Worm (Caenorhabditis elegans) whole organism, L3 larva: ENCODE results near the gene gsto-1.

Experiments
- ama-1 ChIP-seq: fragments of 150-350 bp; optimal IDR thresholded peaks from 2 replicates; lab custom pipeline; 2018
- ceh-82 ChIP-seq: fragments of 150-350 bp; optimal IDR thresholded peaks from 2 replicates; lab custom pipeline; 2014; ENCODE audit warnings: missing biosample characterization, missing genetic modification characterization
- egl-27 ChIP-seq: sonication (generic microtip); optimal IDR thresholded peaks from 4 replicates; lab custom pipeline; 2017; ENCODE audit warnings: missing biosample characterization, missing genetic modification reagents, missing genetic modification characterization
- elt-3 ChIP-seq, 3 experiments: fragments of 150-350 bp in 1 of 3; sonication (generic microtip) in 2 of 3; optimal IDR thresholded peaks; 2 replicates in 2 of 3; 4 replicates in 1 of 3; lab custom pipeline; 2014 to 2017; ENCODE audit warnings: missing biosample characterization in 3 of 3, missing genetic modification characterization in 3 of 3
- fkh-10 ChIP-seq: sonication (generic microtip); optimal IDR thresholded peaks from 2 replicates; lab custom pipeline; 2017; ENCODE audit warnings: missing biosample characterization, missing genetic modification reagents, missing genetic modification characterization
- fos-1 ChIP-seq: fragments of 150-350 bp; optimal IDR thresholded peaks from 2 replicates; lab custom pipeline; 2014; ENCODE audit warnings: missing biosample characterization, missing genetic modification characterization
- lin-15B ChIP-seq: fragments of 150-350 bp; optimal IDR thresholded peaks from 2 replicates; lab custom pipeline; 2014; ENCODE audit warnings: missing biosample characterization, missing genetic modification characterization
- nhr-67 ChIP-seq: fragments of 150-350 bp; optimal IDR thresholded peaks from 2 replicates; lab custom pipeline; 2014; ENCODE audit warnings: missing biosample characterization, missing genetic modification characterization
- pha-4 ChIP-seq: fragments of 150-350 bp; optimal IDR thresholded peaks from 2 replicates; lab custom pipeline; 2014; ENCODE audit warnings: missing biosample characterization, missing genetic modification reagents, missing genetic modification characterization
- snpc-4 ChIP-seq: fragments of 150-350 bp; optimal IDR thresholded peaks from 2 replicates; lab custom pipeline; 2014; ENCODE audit warnings: missing biosample characterization, missing genetic modification characterization

DNA sequence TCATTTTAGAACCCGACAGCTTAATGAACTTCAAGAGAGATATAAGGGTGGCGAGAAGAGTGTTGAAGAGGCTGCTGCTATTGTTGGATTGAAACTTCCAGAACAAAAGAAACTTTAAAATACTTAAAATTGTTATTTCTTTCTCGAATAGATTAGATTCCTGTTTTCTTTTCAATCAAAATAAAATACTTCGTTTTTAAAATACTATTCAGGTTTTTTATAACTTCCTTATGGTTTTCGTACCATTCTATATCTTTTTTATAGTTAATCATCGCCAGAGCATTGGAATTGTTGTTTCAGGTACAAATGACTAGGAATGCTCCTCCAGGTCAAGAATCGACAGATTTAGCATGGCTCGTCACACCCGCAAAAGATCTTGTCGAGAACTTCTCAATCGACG lies 5.4 kb downstream of the gsto-1 start, which contains the start of gene kle-2:
- TF ChIP-seq nhr-67 (tag; lab: Kevin White, UChicago) = no peak
- no peak for TF ChIP-seq egl-27 (tag; lab: Kevin White, UChicago)
- no peak for TF ChIP-seq ama-1 (lab: Kevin White, UChicago)
- TF ChIP-seq lin-15B (tag; lab: Kevin White, UChicago) = no peak
- no peak for TF ChIP-seq fos-1 (tag; lab: Kevin White, UChicago)
- TF ChIP-seq snpc-4 (tag; lab: Kevin White, UChicago) = no peak
- no peak for TF ChIP-seq elt-3 (tag; optimal IDR thresholded peaks at IDR 0.05; lab: Kevin White, UChicago)
- TF ChIP-seq ceh-82 (tag; lab: Kevin White, UChicago) = no peak
- TF ChIP-seq fkh-10 (GFP tag; lab: Kevin White, UChicago) = no peak
- no peak for TF ChIP-seq pha-4
